Worm (Caenorhabditis elegans) whole organism, midembryonic: ENCODE data around the gene T10H9.8.

Experiments used
- T22C8.4 ChIP-seq: fragments of 200-800 bp; sonication (Bioruptor generic); IDR thresholded peaks from 2 replicates; pipeline ENCODE4 v1.3.6; 2022; ENCODE audit warnings: missing genetic modification characterization, missing compliant biosample characterization
- flt-1 ChIP-seq: fragments of 200-800 bp; sonication (Bioruptor generic); IDR thresholded peaks from 2 replicates; pipeline ENCODE4 v1.3.6; 2022; ENCODE audit warnings: missing genetic modification characterization, missing compliant biosample characterization
- med-1 ChIP-seq: sonication (generic microtip); optimal IDR thresholded peaks from 2 replicates; lab custom pipeline; 2017; ENCODE audit warnings: missing genetic modification characterization, mild to moderate bottlenecking, missing compliant biosample characterization, antibody characterized with exemption, missing genetic modification reagents; ENCODE audit not compliant: insufficient read depth
- ref-1 ChIP-seq: fragments of 200-800 bp; sonication (Bioruptor generic); conservative IDR thresholded peaks from 2 replicates; pipeline ENCODE4 v1.3.6; 2022; ENCODE audit warnings: missing genetic modification reagents, missing genetic modification characterization, missing compliant biosample characterization
- tab-1 ChIP-seq: fragments of 200-800 bp; sonication (Bioruptor generic); IDR thresholded peaks from 2 replicates; pipeline ENCODE4 v1.3.6; 2022; ENCODE audit warnings: missing genetic modification characterization, missing compliant biosample characterization
- ztf-23 ChIP-seq: fragments of 200-800 bp; sonication (Bioruptor generic); IDR thresholded peaks from 2 replicates; pipeline ENCODE4 v1.3.6; 2022; ENCODE audit warnings: missing genetic modification reagents, missing genetic modification characterization, missing compliant biosample characterization
- ztf-29 ChIP-seq: fragments of 200-800 bp; sonication (Bioruptor generic); IDR thresholded peaks from 2 replicates; pipeline ENCODE4 v1.3.6; 2022; ENCODE audit warnings: missing genetic modification reagents, missing genetic modification characterization, missing compliant biosample characterization

- no peak for TF ChIP-seq flt-1 (GFP tag; lab: Robert Waterston, UW)
- TF ChIP-seq ref-1 (GFP tag; lab: Robert Waterston, UW): no peak
- no peak for TF ChIP-seq med-1 (GFP tag; lab: Kevin White, UChicago)
- no peak for TF ChIP-seq ztf-23 (GFP tag; lab: Robert Waterston, UW)
- TF ChIP-seq T22C8.4 (GFP tag; lab: Robert Waterston, UW): no peak
- TF ChIP-seq tab-1 (GFP tag; lab: Robert Waterston, UW): no peak
- no peak for TF ChIP-seq ztf-29 (GFP tag; lab: Robert Waterston, UW)
These were observed 14.4 kb downstream of the T10H9.8 start for ce11 chrV:6666557-6666956.
